Fruit fly (Drosophila melanogaster): ENCODE results near the gene Papst2.

Papst2 gene

dm6 chr3L:17035492-17035891 lies 7.1 kb upstream of the Papst2 start, which contains the start of gene beg (continued):
- TF ChIP-seq CG6765 (GFP tag; optimal IDR thresholded peaks at IDR 0.05) (no peak), chinmo (GFP tag; IDR thresholded peaks at IDR 0.05; ENCODE audit: partially characterized antibody) (0 out of 4 replicates have a peak, but pooled peaks have one; percentile 54), scrt (GFP tag; optimal IDR thresholded peaks at IDR 0.05) (no peak), Neu2 (GFP tag; optimal IDR thresholded peaks at IDR 0.05; ENCODE audit: borderline replicate concordance) (no peak), dati (GFP tag; IDR thresholded peaks at IDR 0.05) (no peak), phol (tag; optimal IDR thresholded peaks at IDR 0.05) (no peak), cas (GFP tag; IDR thresholded peaks at IDR 0.05) (no peak), CG13424 (tag; optimal IDR thresholded peaks at IDR 0.05) (no peak), cwo (GFP tag; optimal IDR thresholded peaks at IDR 0.05) (no peak), CG3726 (GFP tag; IDR thresholded peaks at IDR 0.05) (no peak), jing (GFP tag; optimal IDR thresholded peaks at IDR 0.05) (no peak), cato (GFP tag; optimal IDR thresholded peaks at IDR 0.05; ENCODE audit: borderline replicate concordance) (no peak), HLH3B (GFP tag; IDR thresholded peaks at IDR 0.05) (no peak), Side (GFP tag; optimal IDR thresholded peaks at IDR 0.05) (no peak), CoRest (tag; optimal IDR thresholded peaks at IDR 0.05) (no peak), CG15696 (tag; optimal IDR thresholded peaks at IDR 0.05) (no peak), dpn (GFP tag; optimal IDR thresholded peaks at IDR 0.05) (no peak), CG30020 (tag; optimal IDR thresholded peaks at IDR 0.05) (no peak), CG14050 (GFP tag; IDR thresholded peaks at IDR 0.05) (no peak), CG5953 (GFP tag; IDR thresholded peaks at IDR 0.05) (no peak), Mrtf (GFP tag; IDR thresholded peaks at IDR 0.05) (no peak), Awh (GFP tag; IDR thresholded peaks at IDR 0.05) (no peak), CG33557 (GFP tag; optimal IDR thresholded peaks at IDR 0.05) (no peak), CG4730 (GFP tag; IDR thresholded peaks at IDR 0.05) (no peak), odd (GFP tag; optimal IDR thresholded peaks at IDR 0.05) (no peak), Camta (GFP tag; optimal IDR thresholded peaks at IDR 0.05) (no peak), Sin3A (optimal IDR thresholded peaks at IDR 0.05) (no peak), Scr (GFP tag; IDR thresholded peaks at IDR 0.05; ENCODE audit: partially characterized antibody) (peak; percentile 68), CG15073 (GFP tag; optimal IDR thresholded peaks at IDR 0.05) (no peak), CG12155 (GFP tag; optimal IDR thresholded peaks at IDR 0.05) (no peak), Hand (GFP tag; optimal IDR thresholded peaks at IDR 0.05) (no peak), oc (tag; optimal IDR thresholded peaks at IDR 0.05) (no peak), CG14014 (GFP tag; IDR thresholded peaks at IDR 0.05) (no peak), wek (GFP tag; optimal IDR thresholded peaks at IDR 0.05) (no peak), NfI (GFP tag; optimal IDR thresholded peaks at IDR 0.05) (no peak), Adf1 (GFP tag; IDR thresholded peaks at IDR 0.05) (no peak), Six4 (GFP tag; optimal IDR thresholded peaks at IDR 0.05) (no peak), HmgD (GFP tag; optimal IDR thresholded peaks at IDR 0.05) (no peak), CG14860 (GFP tag; IDR thresholded peaks at IDR 0.05; ENCODE audit: partially characterized antibody) (peak; percentile 52; the same call in 2 of the 3 replicates), CG11560 (tag; IDR thresholded peaks at IDR 0.05) (no peak), pzg (GFP tag; optimal IDR thresholded peaks at IDR 0.05) (peak; percentile 42), Hr3 (GFP tag; optimal IDR thresholded peaks at IDR 0.05) (no peak), CG9817 (tag; optimal IDR thresholded peaks at IDR 0.05) (no peak), stwl (tag; optimal IDR thresholded peaks at IDR 0.05) (peak; percentile 20), gem (tag; optimal IDR thresholded peaks at IDR 0.05) (no peak), tgo (GFP tag; IDR thresholded peaks at IDR 0.05) (no peak), PHDP (tag; optimal IDR thresholded peaks at IDR 0.05) (no peak), Dp (GFP tag; optimal IDR thresholded peaks at IDR 0.05) (peak; percentile 90), CG17912 (GFP tag; optimal IDR thresholded peaks at IDR 0.05) (no peak), fru (optimal IDR thresholded peaks at IDR 0.05) (no peak), CG5245 (GFP tag; optimal IDR thresholded peaks at IDR 0.05) (no peak), shn (GFP tag; optimal IDR thresholded peaks at IDR 0.05) (no peak)

All from whole organism, embryonic.